Worm (Caenorhabditis elegans) whole organism, L2 larva: Measurements from ENCODE around the gene F16B4.4.
A peak's percentile ranks its signal among the peaks of the same experiment; 100 is the strongest.

Experiments used
- F13H6.1 ChIP-seq: sonication (generic microtip); optimal IDR thresholded peaks from 2 replicates; lab custom pipeline; 2016; ENCODE audit warnings: missing genetic modification characterization, missing compliant biosample characterization
- R02D3.7 ChIP-seq: fragments of 150-350 bp; optimal IDR thresholded peaks from 2 replicates; lab custom pipeline; 2014; ENCODE audit warnings: missing biosample characterization, missing genetic modification characterization
- Y55F3AM.14 ChIP-seq: fragments of 200-800 bp; sonication (Bioruptor generic); optimal IDR thresholded peaks from 2 replicates; lab custom pipeline; 2018; ENCODE audit warnings: mild to moderate bottlenecking, missing genetic modification characterization, missing compliant biosample characterization
- ZK546.5 ChIP-seq: sonication (generic microtip); optimal IDR thresholded peaks from 2 replicates; lab custom pipeline; 2017; ENCODE audit warnings: missing biosample characterization, missing genetic modification characterization
- alr-1 ChIP-seq: fragments of 150-350 bp; optimal IDR thresholded peaks from 2 replicates; lab custom pipeline; 2014; ENCODE audit warnings: missing biosample characterization, missing genetic modification characterization
- aly-2 ChIP-seq: fragments of 150-350 bp; optimal IDR thresholded peaks from 2 replicates; lab custom pipeline; 2014; ENCODE audit warnings: missing biosample characterization, missing genetic modification characterization
- ama-1 ChIP-seq: fragments of 150-350 bp; optimal IDR thresholded peaks from 2 replicates; lab custom pipeline; 2018; ENCODE audit warnings: inconsistent platforms
- ceh-82 ChIP-seq: fragments of 150-350 bp; optimal IDR thresholded peaks from 2 replicates; lab custom pipeline; 2014; ENCODE audit warnings: missing biosample characterization, missing genetic modification characterization
- crh-2 ChIP-seq: sonication (generic microtip); optimal IDR thresholded peaks from 2 replicates; lab custom pipeline; 2017; ENCODE audit warnings: missing biosample characterization, missing genetic modification characterization
- dmd-4 ChIP-seq: sonication (generic microtip); optimal IDR thresholded peaks from 2 replicates; lab custom pipeline; 2017; ENCODE audit warnings: missing biosample characterization, missing genetic modification characterization
- elt-1 ChIP-seq: fragments of 150-350 bp; optimal IDR thresholded peaks from 2 replicates; lab custom pipeline; 2014; ENCODE audit warnings: missing biosample characterization, missing genetic modification characterization
- elt-3 ChIP-seq: sonication (generic microtip); optimal IDR thresholded peaks from 2 replicates; lab custom pipeline; 2017; ENCODE audit warnings: missing biosample characterization, missing genetic modification characterization
- fos-1 ChIP-seq: fragments of 150-350 bp; optimal IDR thresholded peaks from 2 replicates; lab custom pipeline; 2014; ENCODE audit warnings: missing biosample characterization, missing genetic modification characterization
- gmeb-1 ChIP-seq: fragments of 150-350 bp; optimal IDR thresholded peaks from 2 replicates; lab custom pipeline; 2014; ENCODE audit warnings: missing biosample characterization, missing genetic modification characterization
- lin-39 ChIP-seq: fragments of 150-350 bp; optimal IDR thresholded peaks from 2 replicates; lab custom pipeline; 2014; ENCODE audit warnings: missing biosample characterization, missing genetic modification reagents, missing genetic modification characterization
- mab-5 ChIP-seq: fragments of 150-350 bp; optimal IDR thresholded peaks from 2 replicates; lab custom pipeline; 2014; ENCODE audit warnings: missing biosample characterization, missing genetic modification characterization
- mbf-1 ChIP-seq: sonication (generic microtip); optimal IDR thresholded peaks from 2 replicates; lab custom pipeline; 2017; ENCODE audit warnings: missing biosample characterization, missing genetic modification characterization
- mdl-1 ChIP-seq, 2 experiments: fragments of 150-350 bp in 1 of 2; sonication (generic microtip) in 1 of 2; optimal IDR thresholded peaks; 2 replicates each; lab custom pipeline; 2017; ENCODE audit warnings: missing biosample characterization in 2 of 2, missing genetic modification characterization in 2 of 2
- nhr-10 ChIP-seq: sonication (generic microtip); optimal IDR thresholded peaks from 2 replicates; lab custom pipeline; 2017; ENCODE audit warnings: missing biosample characterization, missing genetic modification characterization
- nhr-21 ChIP-seq: fragments of 150-350 bp; optimal IDR thresholded peaks from 2 replicates; lab custom pipeline; 2014; ENCODE audit warnings: missing biosample characterization, missing genetic modification characterization
- nhr-237 ChIP-seq: fragments of 150-350 bp; optimal IDR thresholded peaks from 2 replicates; lab custom pipeline; 2014; ENCODE audit warnings: missing biosample characterization, missing genetic modification characterization
- nhr-25 ChIP-seq: fragments of 150-350 bp; sonication (generic microtip); optimal IDR thresholded peaks from 3 replicates; lab custom pipeline; 2014; ENCODE audit warnings: missing biosample characterization, missing genetic modification characterization
- nhr-6 ChIP-seq: fragments of 150-350 bp; optimal IDR thresholded peaks from 2 replicates; lab custom pipeline; 2014; ENCODE audit warnings: missing biosample characterization, missing genetic modification characterization
- nhr-77 ChIP-seq: fragments of 150-350 bp; optimal IDR thresholded peaks from 2 replicates; lab custom pipeline; 2014; ENCODE audit warnings: missing biosample characterization, missing genetic modification characterization
- peb-1 ChIP-seq: fragments of 150-350 bp; optimal IDR thresholded peaks from 2 replicates; lab custom pipeline; 2014; ENCODE audit warnings: missing biosample characterization, missing genetic modification characterization
- sem-4 ChIP-seq: fragments of 150-350 bp; optimal IDR thresholded peaks from 2 replicates; lab custom pipeline; 2014; ENCODE audit warnings: missing biosample characterization, missing genetic modification reagents, missing genetic modification characterization
- skn-1 ChIP-seq: sonication (generic microtip); optimal IDR thresholded peaks from 2 replicates; lab custom pipeline; 2017; ENCODE audit warnings: missing biosample characterization, missing genetic modification characterization
- sma-3 ChIP-seq: sonication (generic microtip); optimal IDR thresholded peaks from 2 replicates; lab custom pipeline; 2016; ENCODE audit warnings: missing genetic modification reagents, missing genetic modification characterization, missing compliant biosample characterization
- sma-9 ChIP-seq, 2 experiments: fragments of 150-350 bp in 1 of 2; sonication (generic microtip) in 1 of 2; optimal IDR thresholded peaks; 2 replicates each; lab custom pipeline; 2014 to 2016; ENCODE audit warnings: missing genetic modification characterization in 2 of 2, mild to moderate bottlenecking in 1 of 2, missing biosample characterization in 1 of 2, missing compliant biosample characterization in 1 of 2, missing genetic modification reagents in 1 of 2, moderate library complexity in 1 of 2
- zag-1 ChIP-seq: fragments of 150-350 bp; optimal IDR thresholded peaks from 2 replicates; lab custom pipeline; 2014; ENCODE audit warnings: missing biosample characterization, missing genetic modification characterization
- ztf-1 ChIP-seq: fragments of 200-800 bp; sonication (Bioruptor generic); conservative IDR thresholded peaks from 2 replicates; pipeline ENCODE4 v1.3.6; 2022; ENCODE audit warnings: missing genetic modification characterization, missing compliant biosample characterization
- ztf-11 ChIP-seq: sonication (generic microtip); optimal IDR thresholded peaks from 2 replicates; lab custom pipeline; 2017; ENCODE audit warnings: missing biosample characterization, missing genetic modification characterization
- ztf-4 ChIP-seq: fragments of 150-350 bp; optimal IDR thresholded peaks from 2 replicates; lab custom pipeline; 2014; ENCODE audit warnings: missing biosample characterization, missing genetic modification characterization

F16B4.4 gene

ce11 chrV:1593799-1594420 is at the start of gene F16B4.4:
TSS of gene F16B4.4 (plus strand) at chrV:1594019.
- peak; percentile 9 for TF ChIP-seq crh-2 (tag; lab: Kevin White, UChicago)
- TF ChIP-seq mab-5 (tag; lab: Kevin White, UChicago), result no peak
- no peak for TF ChIP-seq ZK546.5 (tag; lab: Kevin White, UChicago)
- TF ChIP-seq gmeb-1, result peak; percentile 9
- TF ChIP-seq mbf-1, result no peak
- no peak for TF ChIP-seq ztf-11 (tag; lab: Kevin White, UChicago)
- TF ChIP-seq sma-3, result peak; percentile 67
- TF ChIP-seq nhr-21 (tag; lab: Kevin White, UChicago), result peak; percentile 41
- TF ChIP-seq elt-1 (tag; lab: Kevin White, UChicago), result no peak
- no peak for TF ChIP-seq nhr-237 (tag; lab: Kevin White, UChicago)
- peak; percentile 19 for TF ChIP-seq nhr-25
- peak; percentile 3 for TF ChIP-seq sma-9 (GFP tag; optimal IDR thresholded peaks at IDR 0.05; lab: Kevin White, UChicago)
- no peak for TF ChIP-seq sma-9 (tag; optimal IDR thresholded peaks at IDR 0.05; lab: Kevin White, UChicago)
- peak; percentile 24 for TF ChIP-seq fos-1 (tag; lab: Kevin White, UChicago)

- TF ChIP-seq F13H6.1 (no peak), nhr-237 (tag; lab: Kevin White, UChicago) (no peak), fos-1 (tag; lab: Kevin White, UChicago) (peak; percentile 58), lin-39 (tag; lab: Kevin White, UChicago) (no peak)
These were observed 48.1 kb upstream of the F16B4.4 start, which contains the start of gene oac-32 for ce11 chrV:1545694-1546093. TSS of gene oac-32 (minus strand) at chrV:1545783.

ce11 chrV:1547843-1548242 is 46.0 kb upstream of the F16B4.4 start, which contains the start of gene F52F10.2:
TSS of gene F52F10.2 (plus strand) at chrV:1548143.
- TF ChIP-seq nhr-237 (tag; lab: Kevin White, UChicago) (no peak), peb-1 (tag; lab: Kevin White, UChicago) (no peak), ZK546.5 (tag; lab: Kevin White, UChicago) (no peak), ztf-4 (tag; lab: Kevin White, UChicago) (no peak), skn-1 (tag; lab: Kevin White, UChicago) (no peak), sma-3 (no peak), Y55F3AM.14 (GFP tag; lab: Kevin White, UChicago) (no peak), mdl-1 (tag; optimal IDR thresholded peaks at IDR 0.05; lab: Kevin White, UChicago) (no peak), R02D3.7 (no peak), nhr-77 (tag; lab: Kevin White, UChicago) (no peak), elt-3 (tag; lab: Kevin White, UChicago) (no peak), sma-9 (GFP tag; optimal IDR thresholded peaks at IDR 0.05; lab: Kevin White, UChicago) (no peak), sma-9 (tag; optimal IDR thresholded peaks at IDR 0.05; lab: Kevin White, UChicago) (no peak), sem-4 (tag; lab: Kevin White, UChicago) (no peak)

- TF ChIP-seq nhr-10 (tag; lab: Kevin White, UChicago), result no peak
- no peak for TF ChIP-seq elt-1 (tag; lab: Kevin White, UChicago)
- no peak for TF ChIP-seq sma-3
- TF ChIP-seq ztf-1 (GFP tag; lab: Robert Waterston, UW), result no peak
- TF ChIP-seq peb-1 (tag; lab: Kevin White, UChicago), result no peak
- no peak for TF ChIP-seq ZK546.5 (tag; lab: Kevin White, UChicago)
- TF ChIP-seq mab-5 (tag; lab: Kevin White, UChicago), result no peak
- TF ChIP-seq alr-1 (tag; lab: Kevin White, UChicago), result no peak
- TF ChIP-seq zag-1, result no peak
- TF ChIP-seq, all 48 proteins: peak for 0
These were observed 43.1 kb upstream of the F16B4.4 start for ce11 chrV:1550697-1551096.

- TF ChIP-seq dmd-4 (tag; lab: Kevin White, UChicago) (no peak), Y55F3AM.14 (GFP tag; lab: Kevin White, UChicago) (no peak), ZK546.5 (tag; lab: Kevin White, UChicago) (no peak), nhr-6 (no peak), nhr-237 (tag; lab: Kevin White, UChicago) (no peak), ztf-1 (GFP tag; lab: Robert Waterston, UW) (no peak), alr-1 (tag; lab: Kevin White, UChicago) (no peak)
- TF ChIP-seq, all 48 proteins: peak for 0
These were observed 42.7 kb upstream of the F16B4.4 start for ce11 chrV:1551143-1551542.

ce11 chrV:1553004-1553403 is 40.8 kb upstream of the F16B4.4 start, which contains the start of gene srsx-8:
TSS of gene srsx-8 (minus strand) at chrV:1553104.
- TF ChIP-seq nhr-21 (tag; lab: Kevin White, UChicago), result no peak
- TF ChIP-seq ztf-11 (tag; lab: Kevin White, UChicago), result no peak
- no peak for TF ChIP-seq nhr-25
- no peak for TF ChIP-seq ZK546.5 (tag; lab: Kevin White, UChicago)
- TF ChIP-seq mab-5 (tag; lab: Kevin White, UChicago), result no peak
- TF ChIP-seq aly-2 (tag; lab: Kevin White, UChicago), result no peak
- no peak for TF ChIP-seq elt-1 (tag; lab: Kevin White, UChicago)
- no peak for TF ChIP-seq ama-1 (lab: Kevin White, UChicago)
- no peak for TF ChIP-seq ceh-82
